Fruit fly (Drosophila melanogaster) S2 (cell line): ENCODE results near the gene TMEM216.

Experiments used
- CG8478 ChIP-seq: fragments of >200 bp; optimal IDR thresholded peaks from 2 replicates; lab custom pipeline; 2018
- CTCF ChIP-seq, 2 experiments: fragments of >200 bp; optimal IDR thresholded peaks; 2 replicates each; lab custom pipeline; 2018

DNA sequence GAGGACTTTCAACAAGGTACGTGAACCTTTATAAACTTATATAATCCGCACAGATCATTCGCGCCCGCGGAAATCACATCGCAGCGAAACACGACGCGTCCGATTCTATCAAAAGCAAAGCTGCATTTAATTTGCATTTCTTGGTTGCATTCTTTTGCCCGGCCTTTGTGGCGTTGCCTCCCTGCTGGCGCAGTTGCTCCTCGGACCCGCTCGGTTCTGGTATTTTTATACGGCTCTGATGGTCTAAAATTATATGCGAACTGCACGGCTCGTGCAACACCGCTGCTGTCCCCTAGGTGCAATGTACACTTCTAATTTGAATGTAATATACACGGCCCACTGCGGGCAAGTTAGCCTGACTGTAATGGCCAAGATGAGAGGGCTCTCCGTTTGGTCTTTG, 2.3 kb downstream of the TMEM216 start, which contains the start of gene Cks85A:
- TF ChIP-seq CG8478 (no peak), CTCF (optimal IDR thresholded peaks at IDR 0.05; lab: Kevin White, UChicago) (no peak)
